Fruit fly (Drosophila melanogaster): ENCODE results near the gene CG44098.

CG44098 gene

DNA sequence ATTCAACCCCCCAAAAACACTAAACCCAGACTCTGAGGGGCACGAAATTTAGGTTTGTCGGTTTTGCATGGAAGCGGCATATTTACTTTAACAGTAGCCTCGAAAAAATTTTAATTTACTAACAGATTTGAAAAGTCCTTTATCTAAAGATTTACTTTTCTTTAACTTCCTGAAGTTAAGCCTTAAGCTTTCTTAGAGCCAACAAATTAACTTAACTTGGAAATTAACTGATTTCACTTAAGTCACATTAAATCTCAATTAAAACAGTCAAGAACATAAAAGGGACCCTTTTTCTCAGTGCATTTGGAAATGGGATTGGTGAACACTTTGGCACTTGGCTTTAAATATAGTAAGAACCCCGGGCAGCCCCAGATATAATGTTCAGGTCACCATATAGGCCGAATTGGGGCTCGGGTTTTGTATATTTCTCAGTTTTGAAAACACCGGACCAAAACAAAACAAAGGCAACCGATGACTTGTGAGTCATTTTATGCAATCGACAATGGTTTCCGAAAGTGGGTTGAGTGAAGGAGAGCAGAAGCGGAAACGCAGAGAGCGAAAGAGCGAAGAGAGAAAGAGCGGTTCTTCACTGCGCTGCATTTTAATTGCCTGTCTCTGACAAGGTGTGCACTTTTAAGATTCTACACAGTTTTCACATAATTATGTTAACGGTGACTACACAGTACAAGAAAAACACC lies 34.4 kb downstream of the CG44098 start (continued):
- peak; percentile 11 for TF ChIP-seq Asciz (GFP tag; optimal IDR thresholded peaks at IDR 0.05)
- peak; percentile 11 for TF ChIP-seq CG8388 (GFP tag; optimal IDR thresholded peaks at IDR 0.05)
- TF ChIP-seq Atf-2 (GFP tag; optimal IDR thresholded peaks at IDR 0.05) = no peak
- no peak for TF ChIP-seq CG15601 (tag; optimal IDR thresholded peaks at IDR 0.05)
- TF ChIP-seq CG6654 (GFP tag; optimal IDR thresholded peaks at IDR 0.05) = no peak
- peak; percentile 18 for TF ChIP-seq CG9437 (GFP tag; optimal IDR thresholded peaks at IDR 0.05)
- TF ChIP-seq sens (GFP tag) = peak; percentile 78
- TF ChIP-seq CG13894 (tag; optimal IDR thresholded peaks at IDR 0.05) = no peak
- no peak for TF ChIP-seq CG10274 (GFP tag; optimal IDR thresholded peaks at IDR 0.05)
- TF ChIP-seq Lpt (GFP tag; optimal IDR thresholded peaks at IDR 0.05) = no peak
- no peak for TF ChIP-seq Abd-B (GFP tag; optimal IDR thresholded peaks at IDR 0.05)
- peak; percentile 24 for TF ChIP-seq CG10979 (tag; optimal IDR thresholded peaks at IDR 0.05)
- TF ChIP-seq CG3995 (GFP tag; optimal IDR thresholded peaks at IDR 0.05) = no peak
- no peak for TF ChIP-seq CG10147 (GFP tag; optimal IDR thresholded peaks at IDR 0.05)
- TF ChIP-seq crol (GFP tag; IDR thresholded peaks at IDR 0.05) = no peak
- TF ChIP-seq hb (GFP tag; IDR thresholded peaks at IDR 0.05; ENCODE audit: partially characterized antibody) = no peak
- TF ChIP-seq NK7.1 (GFP tag; optimal IDR thresholded peaks at IDR 0.05) = no peak
- no peak for TF ChIP-seq ato (GFP tag; IDR thresholded peaks at IDR 0.05; ENCODE audit: partially characterized antibody)
- TF ChIP-seq BtbVII (GFP tag; optimal IDR thresholded peaks at IDR 0.05) = no peak
- no peak for TF ChIP-seq CG11247 (GFP tag; IDR thresholded peaks at IDR 0.05)
- no peak for TF ChIP-seq CG10431 (GFP tag; optimal IDR thresholded peaks at IDR 0.05)
- TF ChIP-seq Bteb2 (GFP tag; optimal IDR thresholded peaks at IDR 0.05) = no peak
- no peak for TF ChIP-seq Eip74EF (GFP tag; optimal IDR thresholded peaks at IDR 0.05)
- TF ChIP-seq danr (GFP tag; IDR thresholded peaks at IDR 0.05) = no peak
- no peak for TF ChIP-seq HLH4C (GFP tag; IDR thresholded peaks at IDR 0.05; ENCODE audit: partially characterized antibody)
- TF ChIP-seq Antp (GFP tag; optimal IDR thresholded peaks at IDR 0.05) = no peak
- TF ChIP-seq zf30C (GFP tag; optimal IDR thresholded peaks at IDR 0.05) = peak; percentile 35
- TF ChIP-seq dpn (GFP tag; optimal IDR thresholded peaks at IDR 0.05) = no peak
- no peak for TF ChIP-seq ash1 (GFP tag; optimal IDR thresholded peaks at IDR 0.05)
- TF ChIP-seq fd96Cb (tag; optimal IDR thresholded peaks at IDR 0.05) = peak; percentile 15
- TF ChIP-seq CG1233 (GFP tag; optimal IDR thresholded peaks at IDR 0.05) = no peak
- no peak for TF ChIP-seq Oli (tag; optimal IDR thresholded peaks at IDR 0.05)
- peak; percentile 42 for TF ChIP-seq CG18262 (tag; optimal IDR thresholded peaks at IDR 0.05)
- no peak for TF ChIP-seq eyg (GFP tag; optimal IDR thresholded peaks at IDR 0.05)
- no peak for TF ChIP-seq tna (GFP tag; IDR thresholded peaks at IDR 0.05; ENCODE audit: partially characterized antibody)
- no peak for TF ChIP-seq tx (GFP tag; optimal IDR thresholded peaks at IDR 0.05)
- no peak for TF ChIP-seq Six4 (GFP tag; optimal IDR thresholded peaks at IDR 0.05)
- peak in 1 of 2 experiments; percentile 10 for TF ChIP-seq bsh (GFP tag; optimal IDR thresholded peaks at IDR 0.05)
- TF ChIP-seq sqz (GFP tag; optimal IDR thresholded peaks at IDR 0.05) = no peak
- TF ChIP-seq CG8765 (GFP tag; IDR thresholded peaks at IDR 0.05) = no peak
- no peak for TF ChIP-seq ERR (GFP tag; optimal IDR thresholded peaks at IDR 0.05)
- no peak for TF ChIP-seq dm (GFP tag; optimal IDR thresholded peaks at IDR 0.05)
- no peak for TF ChIP-seq oc (tag; optimal IDR thresholded peaks at IDR 0.05)
- no peak for TF ChIP-seq H15 (GFP tag; IDR thresholded peaks at IDR 0.05)
- TF ChIP-seq D (optimal IDR thresholded peaks at IDR 0.05) = no peak
- TF ChIP-seq D (GFP tag; optimal IDR thresholded peaks at IDR 0.05) = no peak
- TF ChIP-seq CG14710 (tag; optimal IDR thresholded peaks at IDR 0.05) = peak; percentile 27
- no peak for TF ChIP-seq da (GFP tag; optimal IDR thresholded peaks at IDR 0.05)
- TF ChIP-seq CG15696 (tag; optimal IDR thresholded peaks at IDR 0.05) = no peak
- TF ChIP-seq Dip3 (GFP tag; optimal IDR thresholded peaks at IDR 0.05) = no peak
